Fruit fly (Drosophila melanogaster) whole organism, embryonic: ENCODE measurements around the gene Eip75B.

ENCODE experiments used
- Adf1 ChIP-seq: fragments of 200-800 bp; sonication (Bioruptor generic); IDR thresholded peaks from 2 replicates; pipeline ENCODE4 v1.3.6; 2022; ENCODE audit warnings: missing biosample characterization, missing genetic modification characterization
- Atf6 ChIP-seq: fragments of 200-800 bp; sonication (Bioruptor generic); IDR thresholded peaks from 2 replicates; pipeline ENCODE4 v1.3.6; 2022; ENCODE audit warnings: missing biosample characterization, missing genetic modification characterization
- B-H2 ChIP-seq: fragments of 200-800 bp; sonication (Bioruptor generic); optimal IDR thresholded peaks from 2 replicates; lab custom pipeline; 2018; ENCODE audit warnings: missing biosample characterization, mild to moderate bottlenecking, missing genetic modification characterization
- CG1024 ChIP-seq: fragments of 200-800 bp; sonication (Bioruptor generic); IDR thresholded peaks from 2 replicates; pipeline ENCODE4 v1.3.6; 2022; ENCODE audit warnings: missing biosample characterization, missing genetic modification characterization
- CG11504 ChIP-seq: fragments of 200-800 bp; sonication (Bioruptor generic); optimal IDR thresholded peaks from 3 replicates; lab custom pipeline; 2019; ENCODE audit warnings: missing biosample characterization, mild to moderate bottlenecking, missing genetic modification characterization, moderate library complexity
- CG11696 ChIP-seq: fragments of 200-800 bp; sonication (Bioruptor generic); IDR thresholded peaks from 2 replicates; pipeline ENCODE4 v1.3.6; 2022; ENCODE audit warnings: missing biosample characterization, missing genetic modification characterization
- CG12219 ChIP-seq: fragments of 200-800 bp; sonication (Bioruptor generic); optimal IDR thresholded peaks from 3 replicates; lab custom pipeline; 2018; ENCODE audit warnings: missing biosample characterization, mild to moderate bottlenecking, missing genetic modification characterization
- CG12769 ChIP-seq: fragments of 200-800 bp; sonication (Bioruptor generic); optimal IDR thresholded peaks from 2 replicates; lab custom pipeline; 2019; ENCODE audit warnings: missing biosample characterization, mild to moderate bottlenecking, missing genetic modification characterization, moderate library complexity
- CG13424 ChIP-seq: fragments of 200-800 bp; sonication (Bioruptor generic); optimal IDR thresholded peaks from 2 replicates; lab custom pipeline; 2019; ENCODE audit warnings: missing biosample characterization, mild to moderate bottlenecking, missing genetic modification characterization, moderate library complexity
- CG14860 ChIP-seq: fragments of 200-800 bp; sonication (Bioruptor generic); IDR thresholded peaks from 3 replicates; pipeline ENCODE4 v1.3.6; 2022; ENCODE audit warnings: missing biosample characterization, missing genetic modification characterization; ENCODE audit not compliant: partially characterized antibody
- CG15073 ChIP-seq: fragments of 200-800 bp; sonication (Bioruptor generic); optimal IDR thresholded peaks from 2 replicates; lab custom pipeline; 2016; ENCODE audit warnings: missing biosample characterization, missing genetic modification characterization
- CG1832 ChIP-seq: fragments of 200-800 bp; sonication (Bioruptor generic); optimal IDR thresholded peaks from 2 replicates; lab custom pipeline; 2017; ENCODE audit warnings: missing biosample characterization, mild to moderate bottlenecking, missing genetic modification characterization, inconsistent platforms
- CG30403 ChIP-seq: fragments of 200-800 bp; sonication (Bioruptor generic); optimal IDR thresholded peaks from 3 replicates; lab custom pipeline; 2016; ENCODE audit warnings: missing biosample characterization, missing genetic modification characterization
- CG3995 ChIP-seq: fragments of 200-800 bp; sonication (Bioruptor generic); optimal IDR thresholded peaks from 3 replicates; lab custom pipeline; 2016; ENCODE audit warnings: missing biosample characterization, missing genetic modification characterization
- CG4282 ChIP-seq: fragments of 200-800 bp; sonication (Bioruptor generic); optimal IDR thresholded peaks from 2 replicates; lab custom pipeline; 2016; ENCODE audit warnings: missing biosample characterization, missing genetic modification characterization
- CG4617 ChIP-seq: fragments of 200-800 bp; sonication (Bioruptor generic); optimal IDR thresholded peaks from 3 replicates; lab custom pipeline; 2016; ENCODE audit warnings: missing biosample characterization, missing genetic modification characterization, borderline replicate concordance
- CG6654 ChIP-seq: fragments of 200-800 bp; sonication (Bioruptor generic); optimal IDR thresholded peaks from 2 replicates; lab custom pipeline; 2017; ENCODE audit warnings: missing biosample characterization, mild to moderate bottlenecking, missing genetic modification characterization
- CG6813 ChIP-seq: fragments of 200-800 bp; sonication (Bioruptor generic); optimal IDR thresholded peaks from 2 replicates; lab custom pipeline; 2017; ENCODE audit warnings: missing biosample characterization, missing genetic modification characterization, mild to moderate bottlenecking, moderate library complexity, missing genetic modification reagents
- CG8290 ChIP-seq, 3 experiments: fragments of 200-800 bp; sonication (Bioruptor generic); optimal IDR thresholded peaks; 2 replicates each; lab custom pipeline; 2016 to 2019; ENCODE audit warnings: missing biosample characterization in 3 of 3, missing genetic modification characterization in 3 of 3, mild to moderate bottlenecking in 2 of 3, moderate library complexity in 1 of 3
- CG8359 ChIP-seq: fragments of 200-800 bp; sonication (Bioruptor generic); optimal IDR thresholded peaks from 2 replicates; lab custom pipeline; 2017; ENCODE audit warnings: missing biosample characterization, mild to moderate bottlenecking, missing genetic modification characterization, borderline replicate concordance
- CG9609 ChIP-seq: fragments of 200-800 bp; sonication (Bioruptor generic); optimal IDR thresholded peaks from 3 replicates; lab custom pipeline; 2016; ENCODE audit warnings: missing biosample characterization, missing genetic modification characterization
- Dad ChIP-seq: fragments of 200-800 bp; sonication (Bioruptor generic); optimal IDR thresholded peaks from 3 replicates; lab custom pipeline; 2016; ENCODE audit warnings: missing biosample characterization, missing genetic modification characterization
- Hr51 ChIP-seq, 2 experiments: fragments of 200-800 bp; sonication (Bioruptor generic); optimal IDR thresholded peaks; 2 replicates in 1 of 2; 3 replicates in 1 of 2; lab custom pipeline; 2016 to 2018; ENCODE audit warnings: missing biosample characterization in 2 of 2, missing genetic modification characterization in 2 of 2, mild to moderate bottlenecking in 1 of 2, moderate library complexity in 1 of 2
- Hr78 ChIP-seq, 2 experiments: fragments of 200-800 bp in 1 of 2; fragments of >200 bp in 1 of 2; sonication (Bioruptor generic) in 1 of 2; optimal IDR thresholded peaks; 2 replicates each; lab custom pipeline; 2017 to 2019; ENCODE audit warnings: missing biosample characterization in 2 of 2, missing genetic modification characterization in 2 of 2, mild to moderate bottlenecking in 1 of 2, moderate library complexity in 1 of 2
- Mrtf ChIP-seq: fragments of 200-800 bp; sonication (Bioruptor generic); IDR thresholded peaks from 3 replicates; pipeline ENCODE4 v1.3.6; 2022; ENCODE audit warnings: missing biosample characterization, missing genetic modification characterization
- corto ChIP-seq: fragments of 200-800 bp; sonication (Bioruptor generic); optimal IDR thresholded peaks from 2 replicates; lab custom pipeline; 2016; ENCODE audit warnings: missing biosample characterization, mild to moderate bottlenecking, missing genetic modification characterization, moderate library complexity
- crol ChIP-seq: fragments of 200-800 bp; sonication (Bioruptor generic); IDR thresholded peaks from 2 replicates; pipeline ENCODE4 v1.3.6; 2022; ENCODE audit warnings: missing biosample characterization, missing genetic modification characterization
- cwo ChIP-seq: fragments of 200-800 bp; sonication (Bioruptor generic); optimal IDR thresholded peaks from 3 replicates; lab custom pipeline; 2017; ENCODE audit warnings: missing biosample characterization, missing genetic modification characterization, mild to moderate bottlenecking, moderate library complexity, missing genetic modification reagents
- hkb ChIP-seq, 2 experiments: fragments of 200-800 bp in 1 of 2; fragments of >200 bp in 1 of 2; sonication (Bioruptor generic) in 1 of 2; IDR thresholded peaks in 1 of 2; optimal IDR thresholded peaks in 1 of 2; 2 replicates each; pipeline versions ENCODE4 v1.3.6 to Lab custom; 2017 to 2022; ENCODE audit warnings: missing biosample characterization in 1 of 2, missing genetic modification characterization in 1 of 2
- inv ChIP-seq: fragments of 200-800 bp; sonication (Bioruptor generic); IDR thresholded peaks from 2 replicates; pipeline ENCODE4 v1.3.6; 2022; ENCODE audit warnings: missing biosample characterization, missing genetic modification characterization; ENCODE audit not compliant: partially characterized antibody
- jing ChIP-seq: fragments of 200-800 bp; sonication (Bioruptor generic); optimal IDR thresholded peaks from 2 replicates; lab custom pipeline; 2018; ENCODE audit warnings: missing biosample characterization, mild to moderate bottlenecking, missing genetic modification characterization
- kah ChIP-seq: fragments of 200-800 bp; sonication (Bioruptor generic); optimal IDR thresholded peaks from 2 replicates; lab custom pipeline; 2018; ENCODE audit warnings: missing biosample characterization, mild to moderate bottlenecking, missing genetic modification characterization
- ken ChIP-seq: fragments of 200-800 bp; sonication (Bioruptor generic); IDR thresholded peaks from 3 replicates; pipeline ENCODE4 v1.3.6; 2022; ENCODE audit warnings: missing biosample characterization, missing genetic modification characterization
- knrl ChIP-seq: fragments of 200-800 bp; sonication (Bioruptor generic); IDR thresholded peaks from 3 replicates; pipeline ENCODE4 v1.3.6; 2022; ENCODE audit warnings: missing biosample characterization, missing genetic modification characterization; ENCODE audit not compliant: partially characterized antibody
- nerfin-1 ChIP-seq: fragments of 200-800 bp; sonication (Bioruptor generic); optimal IDR thresholded peaks from 3 replicates; lab custom pipeline; 2019; ENCODE audit warnings: missing biosample characterization, mild to moderate bottlenecking, missing genetic modification characterization, moderate library complexity
- onecut ChIP-seq: fragments of 200-800 bp; sonication (Bioruptor generic); IDR thresholded peaks from 2 replicates; pipeline ENCODE4 v1.3.6; 2022; ENCODE audit warnings: missing biosample characterization, missing genetic modification characterization
- pros ChIP-seq: fragments of 200-800 bp; sonication (Bioruptor generic); optimal IDR thresholded peaks from 3 replicates; lab custom pipeline; 2019; ENCODE audit warnings: missing biosample characterization, mild to moderate bottlenecking, missing genetic modification characterization, moderate library complexity
- pzg ChIP-seq: fragments of 200-800 bp; sonication (Bioruptor generic); optimal IDR thresholded peaks from 3 replicates; lab custom pipeline; 2018; ENCODE audit warnings: missing biosample characterization, mild to moderate bottlenecking, missing genetic modification characterization, moderate library complexity
- rib ChIP-seq: fragments of 200-800 bp; sonication (Bioruptor generic); IDR thresholded peaks from 2 replicates; pipeline ENCODE4 v1.3.6; 2022; ENCODE audit warnings: missing biosample characterization, missing genetic modification characterization
- sd ChIP-seq: fragments of 200-800 bp; sonication (Bioruptor generic); optimal IDR thresholded peaks from 3 replicates; lab custom pipeline; 2018; ENCODE audit warnings: missing biosample characterization, mild to moderate bottlenecking, missing genetic modification characterization, moderate library complexity
- sima ChIP-seq: fragments of 200-800 bp; sonication (Bioruptor generic); optimal IDR thresholded peaks from 2 replicates; lab custom pipeline; 2016; ENCODE audit warnings: missing biosample characterization, missing genetic modification characterization
- ssp ChIP-seq: fragments of 200-800 bp; sonication (Bioruptor generic); IDR thresholded peaks from 2 replicates; pipeline ENCODE4 v1.3.6; 2022; ENCODE audit warnings: missing biosample characterization, missing genetic modification characterization
- stwl ChIP-seq: fragments of 200-800 bp; sonication (Bioruptor generic); optimal IDR thresholded peaks from 3 replicates; lab custom pipeline; 2018; ENCODE audit warnings: missing biosample characterization, mild to moderate bottlenecking, missing genetic modification characterization, moderate library complexity

Eip75B gene

dm6 chr3L:18001571-18002045 is 62.9 kb downstream of the Eip75B start (continued):
- TF ChIP-seq nerfin-1 (no peak), CG14860 (GFP tag; lab: Robert Waterston, UW) (no peak), jing (GFP tag; lab: Kevin White, UChicago) (no peak), B-H2 (GFP tag; lab: Kevin White, UChicago) (no peak), CG4282 (GFP tag; lab: Kevin White, UChicago) (no peak), pros (GFP tag; lab: Kevin White, UChicago) (no peak), inv (GFP tag; lab: Robert Waterston, UW) (no peak), CG3995 (GFP tag; lab: Kevin White, UChicago) (peak; percentile 30), CG8290 (GFP tag; optimal IDR thresholded peaks at IDR 0.05; lab: Kevin White, UChicago) (no peak), CG8290 (tag; optimal IDR thresholded peaks at IDR 0.05; lab: Kevin White, UChicago) (peak in 1 of 2 experiments; percentile 25), stwl (tag; lab: Kevin White, UChicago) (no peak), knrl (GFP tag; lab: Robert Waterston, UW) (no peak)

- TF ChIP-seq Hr78 (GFP tag; optimal IDR thresholded peaks at IDR 0.05; lab: Kevin White, UChicago) (peak in 1 of 2 experiments; percentile 15), CG9609 (GFP tag; lab: Kevin White, UChicago) (no peak)
Measured at dm6 chr3L:18000943-18001342, 63.6 kb downstream of the Eip75B start.

dm6 chr3L:18000102-18000488 is 64.4 kb downstream of the Eip75B start:
- TF ChIP-seq CG12769 (tag; lab: Kevin White, UChicago) (peak; percentile 84), Adf1 (GFP tag; lab: Robert Waterston, UW) (no peak), CG12219 (GFP tag; lab: Kevin White, UChicago) (no peak), sd (tag; lab: Kevin White, UChicago) (peak; percentile 71), ken (GFP tag; lab: Robert Waterston, UW) (no peak), corto (GFP tag; lab: Kevin White, UChicago) (no peak), Atf6 (no peak), CG11504 (tag; lab: Kevin White, UChicago) (no peak), ssp (no peak), Hr51 (GFP tag; optimal IDR thresholded peaks at IDR 0.05; lab: Kevin White, UChicago) (no peak), cwo (GFP tag; lab: Kevin White, UChicago) (peak; percentile 64), CG11696 (GFP tag; lab: Robert Waterston, UW) (no peak), kah (GFP tag; lab: Kevin White, UChicago) (no peak), crol (peak; percentile 91), rib (GFP tag; lab: Robert Waterston, UW) (peak; percentile 29; the same call in 1 of the 2 replicates)

- TF ChIP-seq CG4617 (GFP tag; lab: Kevin White, UChicago) = peak; percentile 80
- TF ChIP-seq CG30403 (GFP tag; lab: Kevin White, UChicago) = peak; percentile 94
- TF ChIP-seq Mrtf = peak; percentile 75
- TF ChIP-seq hkb (optimal IDR thresholded peaks at IDR 0.05; lab: Kevin White, UChicago) = peak; percentile 28
- TF ChIP-seq hkb (GFP tag; IDR thresholded peaks at IDR 0.05; lab: Robert Waterston, UW) = peak; percentile 93
- TF ChIP-seq pzg (GFP tag; lab: Kevin White, UChicago) = peak; percentile 6
- peak; percentile 79 for TF ChIP-seq CG6654 (GFP tag; lab: Kevin White, UChicago)
- no peak for TF ChIP-seq CG1024 (GFP tag; lab: Robert Waterston, UW)
- peak; percentile 96 for TF ChIP-seq Dad (GFP tag; lab: Kevin White, UChicago)
- peak; percentile 87 for TF ChIP-seq CG1832 (GFP tag; lab: Kevin White, UChicago)
- peak; percentile 60 for TF ChIP-seq sima (GFP tag; lab: Kevin White, UChicago)
- TF ChIP-seq onecut (GFP tag; lab: Robert Waterston, UW) = peak; percentile 89
- peak; percentile 86 for TF ChIP-seq CG8359
- TF ChIP-seq CG13424 = peak; percentile 96
- peak; percentile 91 for TF ChIP-seq CG6813
- TF ChIP-seq CG15073 (GFP tag; lab: Kevin White, UChicago) = peak; percentile 42
Measured at dm6 chr3L:17999406-18000101, 64.9 kb downstream of the Eip75B start.
